Worm (Caenorhabditis elegans): Measurements from ENCODE around the gene nhr-123.

DNA sequence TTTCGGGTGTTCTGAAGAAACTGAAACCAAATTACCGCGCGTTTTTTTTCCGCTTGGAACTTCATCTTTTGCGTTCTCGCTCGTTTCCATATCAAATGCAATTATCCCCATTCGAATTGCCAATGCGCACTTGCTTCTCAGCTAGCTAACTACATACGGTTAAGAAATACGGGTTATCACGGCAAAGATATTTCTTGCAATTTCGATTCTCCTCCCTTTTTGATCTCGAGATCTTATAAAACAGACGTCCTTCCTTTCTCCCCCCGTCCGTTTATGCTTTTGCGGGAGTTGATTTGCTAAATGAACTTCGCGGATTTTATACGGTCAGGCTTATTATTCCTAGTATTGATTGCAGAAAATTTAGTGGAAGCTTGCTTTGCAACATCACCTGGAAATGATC is 22.4 kb upstream of the nhr-123 start, which contains the start of gene B0554.4:
- TF ChIP-seq tbx-2 (tag; optimal IDR thresholded peaks at IDR 0.05) (no peak), ama-1 (optimal IDR thresholded peaks at IDR 0.05) (no peak), ceh-16 (tag; optimal IDR thresholded peaks at IDR 0.05) (no peak), nfya-1 (tag; optimal IDR thresholded peaks at IDR 0.05; ENCODE audit: insufficient read depth) (no peak), lsy-12 (tag; optimal IDR thresholded peaks at IDR 0.05) (no peak), daf-12 (tag; optimal IDR thresholded peaks at IDR 0.05) (no peak), pqm-1 (tag; optimal IDR thresholded peaks at IDR 0.05) (no peak), egl-27 (tag; optimal IDR thresholded peaks at IDR 0.05) (no peak), ztf-4 (tag; optimal IDR thresholded peaks at IDR 0.05) (no peak), nhr-77 (tag; optimal IDR thresholded peaks at IDR 0.05) (no peak)
